Worm (Caenorhabditis elegans): Measurements from ENCODE around the gene T05G5.4.

ce11 chrIII:9699576-9699975, 49.2 kb upstream of the T05G5.4 start, which contains the start of gene tlk-1:
- no peak for TF ChIP-seq ama-1 (optimal IDR thresholded peaks at IDR 0.05)
- no peak for TF ChIP-seq D1046.2 (GFP tag; IDR thresholded peaks at IDR 0.05)
- no peak for TF ChIP-seq nhr-76 (tag; optimal IDR thresholded peaks at IDR 0.05)
- TF ChIP-seq mxl-2 (GFP tag; conservative IDR thresholded peaks at IDR 0.05) = no peak
- no peak for TF ChIP-seq nhr-11 (tag; optimal IDR thresholded peaks at IDR 0.05)
- no peak for TF ChIP-seq lin-13 (GFP tag; optimal IDR thresholded peaks at IDR 0.05)
- TF ChIP-seq aly-2 (tag; optimal IDR thresholded peaks at IDR 0.05) = no peak
- no peak for TF ChIP-seq egl-43 (GFP tag; IDR thresholded peaks at IDR 0.05)
- TF ChIP-seq pqm-1 (tag; optimal IDR thresholded peaks at IDR 0.05) = no peak
